Worm (Caenorhabditis elegans) whole organism, L4 larva: ENCODE results near the gene inf-1.

Experiments
- D1046.2 ChIP-seq: fragments of 200-800 bp; sonication (Bioruptor generic); IDR thresholded peaks from 2 replicates; pipeline ENCODE4 v1.3.6; 2022; ENCODE audit warnings: missing genetic modification characterization, missing compliant biosample characterization
- F10B5.3 ChIP-seq: sonication (generic microtip); optimal IDR thresholded peaks from 2 replicates; lab custom pipeline; 2016; ENCODE audit warnings: mild to moderate bottlenecking, missing genetic modification characterization, missing compliant biosample characterization
- F26F4.8 ChIP-seq: fragments of 200-800 bp; sonication (Bioruptor generic); conservative IDR thresholded peaks from 2 replicates; pipeline ENCODE4 v1.3.6; 2022; ENCODE audit warnings: missing genetic modification characterization, missing compliant biosample characterization
- R02D3.7 ChIP-seq: fragments of 150-350 bp; sonication (generic microtip); optimal IDR thresholded peaks from 3 replicates; lab custom pipeline; 2014; ENCODE audit warnings: missing biosample characterization, missing genetic modification characterization
- Y105C5A.15 ChIP-seq: fragments of 200-800 bp; sonication (Bioruptor generic); IDR thresholded peaks from 2 replicates; pipeline ENCODE4 v1.3.6; 2022; ENCODE audit warnings: missing genetic modification characterization, missing compliant biosample characterization
- Y48G9A.11 ChIP-seq: fragments of 200-800 bp; sonication (Bioruptor generic); IDR thresholded peaks from 2 replicates; pipeline ENCODE4 v1.3.6; 2022; ENCODE audit warnings: missing genetic modification reagents, missing genetic modification characterization, missing compliant biosample characterization
- aha-1 ChIP-seq: fragments of 150-350 bp; peaks from one replicate; lab custom pipeline; 2014; ENCODE audit warnings: missing biosample characterization, missing genetic modification characterization
- ama-1 ChIP-seq: fragments of 150-350 bp; optimal IDR thresholded peaks from 2 replicates; lab custom pipeline; 2014; ENCODE audit warnings: inconsistent platforms, mixed read lengths
- attf-4 ChIP-seq: sonication (generic microtip); optimal IDR thresholded peaks from 3 replicates; lab custom pipeline; 2017; ENCODE audit warnings: missing biosample characterization, missing genetic modification characterization
- ceh-28 ChIP-seq: fragments of 150-350 bp; optimal IDR thresholded peaks from 2 replicates; lab custom pipeline; 2014; ENCODE audit warnings: missing biosample characterization, missing genetic modification reagents, missing genetic modification characterization
- ceh-32 ChIP-seq: sonication (generic microtip); optimal IDR thresholded peaks from 2 replicates; lab custom pipeline; 2016; ENCODE audit warnings: mild to moderate bottlenecking, missing genetic modification characterization, missing compliant biosample characterization; ENCODE audit not compliant: poor library complexity
- ceh-62 ChIP-seq: sonication (generic microtip); optimal IDR thresholded peaks from 2 replicates; lab custom pipeline; 2017; ENCODE audit warnings: missing biosample characterization, missing genetic modification characterization
- ceh-82 ChIP-seq: sonication (generic microtip); optimal IDR thresholded peaks from 2 replicates; lab custom pipeline; 2017; ENCODE audit warnings: missing biosample characterization, missing genetic modification characterization
- ces-1 ChIP-seq: fragments of 150-350 bp; sonication (generic microtip); optimal IDR thresholded peaks from 4 replicates; lab custom pipeline; 2014; ENCODE audit warnings: missing biosample characterization, missing genetic modification reagents, missing genetic modification characterization
- daf-16 ChIP-seq, 3 experiments: sonication (generic microtip); optimal IDR thresholded peaks; 2 replicates each; lab custom pipeline; 2016 to 2017; ENCODE audit warnings: missing genetic modification characterization in 3 of 3, missing genetic modification reagents in 3 of 3, mild to moderate bottlenecking in 2 of 3, missing compliant biosample characterization in 2 of 3, missing biosample characterization in 1 of 3, moderate library complexity in 1 of 3
- daf-19 ChIP-seq: fragments of 200-800 bp; sonication (Bioruptor generic); conservative IDR thresholded peaks from 2 replicates; pipeline ENCODE4 v1.3.6; 2022; ENCODE audit warnings: missing genetic modification characterization, missing compliant biosample characterization
- dmd-9 ChIP-seq: fragments of 200-800 bp; sonication (Bioruptor generic); IDR thresholded peaks from 2 replicates; pipeline ENCODE4 v1.3.6; 2022; ENCODE audit warnings: missing genetic modification reagents, missing genetic modification characterization, missing compliant biosample characterization
- duxl-1 ChIP-seq: sonication (generic microtip); optimal IDR thresholded peaks from 2 replicates; lab custom pipeline; 2016; ENCODE audit warnings: mild to moderate bottlenecking, missing genetic modification characterization, moderate library complexity, missing compliant biosample characterization; ENCODE audit not compliant: poor library complexity
- dve-1 ChIP-seq: sonication (generic microtip); optimal IDR thresholded peaks from 2 replicates; lab custom pipeline; 2017; ENCODE audit warnings: antibody characterized with exemption, mild to moderate bottlenecking, missing genetic modification characterization, missing compliant biosample characterization; ENCODE audit not compliant: insufficient read depth
- egl-43 ChIP-seq: fragments of 200-800 bp; sonication (Bioruptor generic); IDR thresholded peaks from 2 replicates; pipeline ENCODE4 v1.3.6; 2022; ENCODE audit warnings: missing genetic modification reagents, missing genetic modification characterization, missing compliant biosample characterization
- hif-1 ChIP-seq, 2 experiments: sonication (generic microtip); optimal IDR thresholded peaks; 2 replicates each; lab custom pipeline; 2016 to 2017; ENCODE audit warnings: missing compliant biosample characterization in 2 of 2, missing genetic modification characterization in 2 of 2, missing genetic modification reagents in 2 of 2, missing genotype in 2 of 2, mild to moderate bottlenecking in 1 of 2
- jun-1 ChIP-seq: fragments of 150-350 bp; optimal IDR thresholded peaks from 2 replicates; lab custom pipeline; 2014; ENCODE audit warnings: missing biosample characterization, missing genetic modification reagents, missing genetic modification characterization
- lin-13 ChIP-seq: fragments of 150-350 bp; optimal IDR thresholded peaks from 2 replicates; lab custom pipeline; 2014; ENCODE audit warnings: missing biosample characterization, missing genetic modification reagents, missing genetic modification characterization
- lin-15B ChIP-seq: fragments of 150-350 bp; sonication (generic microtip); optimal IDR thresholded peaks from 3 replicates; lab custom pipeline; 2014; ENCODE audit warnings: missing biosample characterization, missing genetic modification characterization
- lin-29 ChIP-seq: fragments of 200-800 bp; sonication (Bioruptor generic); IDR thresholded peaks from 2 replicates; pipeline ENCODE4 v1.3.6; 2022; ENCODE audit warnings: missing genetic modification reagents, missing genetic modification characterization, missing compliant biosample characterization
- lsy-2 ChIP-seq, 2 experiments: fragments of 150-350 bp in 1 of 2; sonication (generic microtip) in 1 of 2; optimal IDR thresholded peaks; 2 replicates each; lab custom pipeline; 2014 to 2017; ENCODE audit warnings: missing biosample characterization in 2 of 2, missing genetic modification characterization in 2 of 2
- madf-9 ChIP-seq: fragments of 200-800 bp; sonication (Bioruptor generic); conservative IDR thresholded peaks from 2 replicates; pipeline ENCODE4 v1.3.6; 2022; ENCODE audit warnings: missing genetic modification reagents, missing genetic modification characterization, missing compliant biosample characterization
- mdl-1 ChIP-seq, 2 experiments: fragments of 150-350 bp in 1 of 2; sonication (generic microtip) in 1 of 2; optimal IDR thresholded peaks; 2 replicates each; lab custom pipeline; 2014 to 2017; ENCODE audit warnings: missing biosample characterization in 2 of 2, missing genetic modification characterization in 2 of 2
- mep-1 ChIP-seq: fragments of 150-350 bp; sonication (generic microtip); optimal IDR thresholded peaks from 3 replicates; lab custom pipeline; 2014; ENCODE audit warnings: missing biosample characterization, missing genetic modification characterization
- mes-2 ChIP-seq: sonication (generic microtip); optimal IDR thresholded peaks from 2 replicates; lab custom pipeline; 2016; ENCODE audit warnings: missing genotype, mild to moderate bottlenecking, missing genetic modification characterization, missing compliant biosample characterization; ENCODE audit not compliant: poor library complexity, severe bottlenecking
- mxl-2 ChIP-seq: fragments of 200-800 bp; sonication (Bioruptor generic); conservative IDR thresholded peaks from 2 replicates; pipeline ENCODE4 v1.3.6; 2022; ENCODE audit warnings: missing genetic modification reagents, missing genetic modification characterization, missing compliant biosample characterization
- mxl-3 ChIP-seq: fragments of 200-800 bp; sonication (Bioruptor generic); optimal IDR thresholded peaks from 2 replicates; lab custom pipeline; 2018; ENCODE audit warnings: mild to moderate bottlenecking, missing genetic modification characterization, missing compliant biosample characterization
- nhr-111 ChIP-seq: fragments of 200-800 bp; sonication (Bioruptor generic); optimal IDR thresholded peaks from 2 replicates; lab custom pipeline; 2018; ENCODE audit warnings: mild to moderate bottlenecking, missing genetic modification characterization, missing compliant biosample characterization
- nhr-237 ChIP-seq: sonication (generic microtip); optimal IDR thresholded peaks from 2 replicates; lab custom pipeline; 2017; ENCODE audit warnings: missing biosample characterization, missing genetic modification characterization
- nhr-25 ChIP-seq: sonication (generic microtip); optimal IDR thresholded peaks from 2 replicates; lab custom pipeline; 2017; ENCODE audit warnings: missing genetic modification characterization, mild to moderate bottlenecking, missing compliant biosample characterization, antibody characterized with exemption, moderate library complexity, borderline replicate concordance; ENCODE audit not compliant: insufficient read depth
- nhr-42 ChIP-seq: fragments of 200-800 bp; sonication (Bioruptor generic); IDR thresholded peaks from 2 replicates; pipeline ENCODE4 v1.3.6; 2022; ENCODE audit warnings: missing genetic modification characterization, missing compliant biosample characterization
- nhr-76 ChIP-seq: fragments of 150-350 bp; optimal IDR thresholded peaks from 2 replicates; lab custom pipeline; 2014; ENCODE audit warnings: missing biosample characterization, missing genetic modification characterization
- pha-4 ChIP-seq, 2 experiments: fragments of 150-350 bp in 1 of 2; fragments of 200-800 bp in 1 of 2; sonication (Bioruptor generic) in 1 of 2; IDR thresholded peaks in 1 of 2; optimal IDR thresholded peaks in 1 of 2; 2 replicates each; pipeline versions ENCODE4 v1.3.6 to Lab custom; 2014 to 2022; ENCODE audit warnings: missing genetic modification characterization in 2 of 2, missing genetic modification reagents in 2 of 2, missing biosample characterization in 1 of 2, missing compliant biosample characterization in 1 of 2
- rbr-2 ChIP-seq: sonication (generic microtip); optimal IDR thresholded peaks from 2 replicates; lab custom pipeline; 2016; ENCODE audit warnings: missing genotype, missing genetic modification characterization, missing compliant biosample characterization
- set-16 ChIP-seq: fragments of 200-800 bp; sonication (Bioruptor generic); IDR thresholded peaks from 2 replicates; pipeline ENCODE4 v1.3.6; 2022; ENCODE audit warnings: missing genetic modification reagents, missing genetic modification characterization, missing compliant biosample characterization
- unc-130 ChIP-seq: sonication (generic microtip); optimal IDR thresholded peaks from 2 replicates; lab custom pipeline; 2016; ENCODE audit warnings: missing genetic modification reagents, missing genetic modification characterization, missing compliant biosample characterization
- unc-39 ChIP-seq: sonication (generic microtip); optimal IDR thresholded peaks from 2 replicates; lab custom pipeline; 2017; ENCODE audit warnings: missing biosample characterization, missing genetic modification characterization
- unc-62 ChIP-seq, 3 experiments: fragments of 150-350 bp in 1 of 3; sonication (generic microtip); optimal IDR thresholded peaks in 2 of 3; peaks in 1 of 3; 1 replicate in 1 of 3; 2 replicates in 2 of 3; lab custom pipeline; 2014 to 2017; ENCODE audit warnings: missing biosample characterization in 3 of 3, missing genetic modification characterization in 3 of 3, missing genetic modification reagents in 3 of 3, missing genotype in 1 of 3
- vab-7 ChIP-seq: fragments of 200-800 bp; sonication (Bioruptor generic); IDR thresholded peaks from 2 replicates; pipeline ENCODE4 v1.3.6; 2022; ENCODE audit warnings: missing genetic modification reagents, missing genetic modification characterization, missing compliant biosample characterization
- zag-1 ChIP-seq: fragments of 150-350 bp; optimal IDR thresholded peaks from 2 replicates; lab custom pipeline; 2014; ENCODE audit warnings: missing biosample characterization, missing genetic modification characterization
- zfp-3 ChIP-seq: fragments of 200-800 bp; sonication (Bioruptor generic); conservative IDR thresholded peaks from 2 replicates; pipeline ENCODE4 v1.3.6; 2022; ENCODE audit warnings: missing genetic modification reagents, missing genetic modification characterization, missing compliant biosample characterization
- zip-2 ChIP-seq: fragments of 150-350 bp; optimal IDR thresholded peaks from 2 replicates; lab custom pipeline; 2014; ENCODE audit warnings: missing biosample characterization, missing genetic modification characterization
- ztf-11 ChIP-seq: fragments of 150-350 bp; optimal IDR thresholded peaks from 2 replicates; lab custom pipeline; 2014; ENCODE audit warnings: missing biosample characterization, missing genetic modification characterization

Gene inf-1

ce11 chrIII:6887574-6887973 lies 42.4 kb upstream of the inf-1 start (continued):
- TF ChIP-seq lsy-2 (tag; optimal IDR thresholded peaks at IDR 0.05; lab: Kevin White, UChicago) (peak in 1 of 2 experiments; percentile 75), lin-15B (tag; lab: Kevin White, UChicago) (no peak), nhr-111 (peak; percentile 80), D1046.2 (0 out of 2 replicates have a peak, but pooled peaks have one; percentile 69), jun-1 (tag; lab: Kevin White, UChicago) (no peak), zip-2 (tag; lab: Kevin White, UChicago) (no peak), lin-13 (peak; percentile 73), unc-62 (GFP tag; optimal IDR thresholded peaks at IDR 0.05 in 1 of 2; lab: Kevin White, UChicago) (peak in 1 of 2 experiments; percentile 83), unc-62 (tag; optimal IDR thresholded peaks at IDR 0.05; lab: Kevin White, UChicago) (no peak), F10B5.3 (tag; lab: Kevin White, UChicago) (peak; percentile 48), nhr-42 (GFP tag; lab: Robert Waterston, UW) (peak; percentile 52), ceh-28 (tag; lab: Kevin White, UChicago) (no peak), dve-1 (tag; lab: Kevin White, UChicago) (peak; percentile 60), mdl-1 (tag; optimal IDR thresholded peaks at IDR 0.05; lab: Kevin White, UChicago) (peak; percentile 19 to 36), set-16 (GFP tag; lab: Robert Waterston, UW) (no peak), madf-9 (peak; percentile 87), ceh-82 (tag; lab: Kevin White, UChicago) (no peak), ztf-11 (tag; lab: Kevin White, UChicago) (no peak), hif-1 (tag; optimal IDR thresholded peaks at IDR 0.05; lab: Kevin White, UChicago) (peak in 1 of 2 experiments; percentile 62), vab-7 (GFP tag; lab: Robert Waterston, UW) (peak; percentile 94), egl-43 (GFP tag; lab: Robert Waterston, UW) (no peak; the same call in 1 of the 2 replicates), nhr-25 (tag; lab: Kevin White, UChicago) (no peak), pha-4 (GFP tag; IDR thresholded peaks at IDR 0.05; lab: Robert Waterston, UW) (peak; percentile 89; the same call in 1 of the 2 replicates), pha-4 (tag; optimal IDR thresholded peaks at IDR 0.05; lab: Kevin White, UChicago) (no peak), Y105C5A.15 (GFP tag; lab: Robert Waterston, UW) (0 out of 2 replicates have a peak, but pooled peaks have one; percentile 65), attf-4 (tag; lab: Kevin White, UChicago) (no peak), unc-39 (tag; lab: Kevin White, UChicago) (no peak), Y48G9A.11 (GFP tag; lab: Robert Waterston, UW) (peak; percentile 80), rbr-2 (tag; lab: Kevin White, UChicago) (peak; percentile 67), lin-29 (GFP tag; lab: Robert Waterston, UW) (0 out of 2 replicates have a peak, but pooled peaks have one; percentile 24), mep-1 (tag; lab: Kevin White, UChicago) (peak; percentile 74), aha-1 (tag; lab: Kevin White, UChicago) (peak; percentile 85), nhr-237 (tag; lab: Kevin White, UChicago) (no peak), duxl-1 (tag; lab: Kevin White, UChicago) (no peak), ama-1 (lab: Kevin White, UChicago) (peak; percentile 14), zag-1 (tag; lab: Kevin White, UChicago) (no peak), daf-16 (GFP tag; optimal IDR thresholded peaks at IDR 0.05; lab: Kevin White, UChicago) (peak in 1 of 2 experiments; percentile 72), daf-16 (tag; optimal IDR thresholded peaks at IDR 0.05; lab: Kevin White, UChicago) (peak; percentile 36), nhr-76 (tag; lab: Kevin White, UChicago) (no peak), mxl-3 (GFP tag; lab: Kevin White, UChicago) (no peak), R02D3.7 (peak; percentile 8), dmd-9 (GFP tag; lab: Robert Waterston, UW) (peak; percentile 63; the same call in 1 of the 2 replicates), zfp-3 (peak; percentile 51; the same call in 1 of the 2 replicates), mxl-2 (GFP tag; lab: Robert Waterston, UW) (peak; percentile 75; the same call in 1 of the 2 replicates), daf-19 (GFP tag; lab: Robert Waterston, UW) (peak; percentile 80), ceh-62 (no peak), ceh-32 (tag; lab: Kevin White, UChicago) (no peak), ces-1 (GFP tag; lab: Kevin White, UChicago) (no peak), mes-2 (tag; lab: Kevin White, UChicago) (peak; percentile 84), F26F4.8 (GFP tag; lab: Robert Waterston, UW) (peak; percentile 88), unc-130 (GFP tag; lab: Kevin White, UChicago) (peak; percentile 51)
